Worm (Caenorhabditis elegans) whole organism, mixed stage, embryonic: ENCODE data around the gene hex-5.

ENCODE experiments used
- blmp-1 ChIP-seq: fragments of 150-350 bp; optimal IDR thresholded peaks from 2 replicates; lab custom pipeline; 2014; ENCODE audit warnings: missing biosample characterization, missing genetic modification characterization
- ces-1 ChIP-seq: fragments of 150-350 bp; optimal IDR thresholded peaks from 2 replicates; lab custom pipeline; 2014; ENCODE audit warnings: missing biosample characterization, missing genetic modification reagents, missing genetic modification characterization
- elt-1 ChIP-seq: sonication (generic microtip); optimal IDR thresholded peaks from 2 replicates; lab custom pipeline; 2017; ENCODE audit warnings: missing genetic modification characterization, mild to moderate bottlenecking, missing compliant biosample characterization, antibody characterized with exemption, moderate library complexity, borderline replicate concordance; ENCODE audit not compliant: insufficient read depth
- lin-32 ChIP-seq: fragments of 200-800 bp; sonication (Bioruptor generic); optimal IDR thresholded peaks from 2 replicates; lab custom pipeline; 2018; ENCODE audit warnings: mild to moderate bottlenecking, missing genetic modification characterization, missing compliant biosample characterization
- pha-4 ChIP-seq: fragments of 150-350 bp; optimal IDR thresholded peaks from 2 replicates; lab custom pipeline; 2018; ENCODE audit warnings: missing biosample characterization, missing genetic modification reagents, missing genetic modification characterization
- snpc-4 ChIP-seq: fragments of 150-350 bp; optimal IDR thresholded peaks from 2 replicates; lab custom pipeline; 2014; ENCODE audit warnings: missing biosample characterization, missing genetic modification characterization

DNA sequence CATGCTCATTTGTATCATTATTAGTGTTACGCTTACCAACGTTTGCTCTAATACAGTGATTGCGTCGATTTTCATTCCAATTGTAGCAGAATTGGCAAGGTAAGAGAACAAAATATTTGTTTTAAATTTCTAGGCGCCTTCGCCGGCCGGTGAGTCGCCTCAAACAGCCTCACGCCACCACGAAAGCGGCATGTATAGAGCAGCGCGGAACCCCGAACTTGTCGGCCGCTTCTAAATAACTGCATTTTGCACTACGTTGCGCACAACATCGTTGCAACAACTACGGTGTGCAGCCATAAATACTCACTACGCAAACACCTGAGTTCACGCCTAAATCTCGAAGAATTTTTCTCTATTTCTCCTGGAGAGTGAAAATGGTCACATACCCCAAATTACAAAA, 7.9 kb downstream of the hex-5 start:
- TF ChIP-seq ces-1 (GFP tag; lab: Kevin White, UChicago) (no peak), snpc-4 (tag; lab: Kevin White, UChicago) (no peak), blmp-1 (tag; lab: Kevin White, UChicago) (no peak), pha-4 (tag; lab: Kevin White, UChicago) (no peak), elt-1 (tag; lab: Kevin White, UChicago) (no peak), lin-32 (GFP tag; lab: Kevin White, UChicago) (no peak)
